Worm (Caenorhabditis elegans): ENCODE measurements around the gene W09D6.4.

ce11 chrIII:11090870-11091386 is 11.4 kb downstream of the W09D6.4 start:
- TF ChIP-seq W03F9.2 (tag; optimal IDR thresholded peaks at IDR 0.05), result no peak
- no peak for TF ChIP-seq him-1 (tag; optimal IDR thresholded peaks at IDR 0.05)
